Worm (Caenorhabditis elegans): ENCODE data around the gene R07C3.13.

- TF ChIP-seq mep-1 (tag; optimal IDR thresholded peaks at IDR 0.05) (no peak), ceh-82 (tag; optimal IDR thresholded peaks at IDR 0.05) (no peak), pqm-1 (tag; optimal IDR thresholded peaks at IDR 0.05) (no peak), tbx-2 (tag; optimal IDR thresholded peaks at IDR 0.05) (no peak), ztf-4 (tag; optimal IDR thresholded peaks at IDR 0.05) (no peak), hlh-17 (GFP tag; optimal IDR thresholded peaks at IDR 0.05; ENCODE audit: borderline replicate concordance) (no peak), jun-1 (tag; optimal IDR thresholded peaks at IDR 0.05) (no peak), sox-4 (tag; optimal IDR thresholded peaks at IDR 0.05) (no peak), nhr-20 (tag; optimal IDR thresholded peaks at IDR 0.05) (peak; percentile 44), lin-39 (tag; optimal IDR thresholded peaks at IDR 0.05) (no peak), nhr-11 (tag; optimal IDR thresholded peaks at IDR 0.05) (no peak), nhr-12 (tag; optimal IDR thresholded peaks at IDR 0.05) (no peak), fkh-10 (GFP tag; optimal IDR thresholded peaks at IDR 0.05) (no peak)
Measured at ce11 chrII:884204-884603, 43.0 kb downstream of the R07C3.13 start.

Data from whole organism, L1 larva.